Fruit fly (Drosophila melanogaster): Measurements from ENCODE around the gene Ubqn.

Gene Ubqn

DNA sequence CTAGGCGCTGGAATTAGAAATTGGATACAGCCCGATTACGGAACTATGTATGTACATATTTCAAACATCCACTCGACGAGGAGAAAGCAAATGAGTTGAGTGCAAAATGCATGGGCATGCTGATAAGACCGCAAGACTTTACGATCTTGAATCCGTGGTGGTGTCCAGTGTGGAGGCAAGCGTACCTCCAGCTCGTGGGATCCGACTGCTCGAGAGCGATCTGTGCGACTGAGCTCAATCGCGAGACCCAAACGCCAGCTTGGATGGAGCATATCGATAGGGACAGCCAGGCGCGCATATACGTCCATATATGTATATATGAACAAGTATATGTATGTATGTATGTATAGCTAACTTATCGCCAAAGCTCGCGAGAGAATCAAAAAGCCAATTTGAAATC lies 7.9 kb upstream of the Ubqn start, which contains the start of gene et:
et (minus strand) TSS at position 230 of the 400 bp plus-strand sequence.
- TF ChIP-seq CG14655 (GFP tag; optimal IDR thresholded peaks at IDR 0.05) (no peak), CG4496 (GFP tag; IDR thresholded peaks at IDR 0.05) (no peak), Pif1A (GFP tag; optimal IDR thresholded peaks at IDR 0.05) (no peak), CG10348 (GFP tag; IDR thresholded peaks at IDR 0.05) (no peak), EcR (GFP tag; optimal IDR thresholded peaks at IDR 0.05) (no peak), CG8159 (tag; optimal IDR thresholded peaks at IDR 0.05) (no peak), CG13204 (GFP tag; optimal IDR thresholded peaks at IDR 0.05) (no peak), fd96Ca (GFP tag; IDR thresholded peaks at IDR 0.05) (no peak), CG32121 (GFP tag; IDR thresholded peaks at IDR 0.05) (no peak), CG9948 (tag; optimal IDR thresholded peaks at IDR 0.05) (no peak), Ets98B (GFP tag; IDR thresholded peaks at IDR 0.05) (no peak), CG34367 (tag; optimal IDR thresholded peaks at IDR 0.05) (no peak), Pif1B (GFP tag; optimal IDR thresholded peaks at IDR 0.05) (no peak), Snoo (tag; optimal IDR thresholded peaks at IDR 0.05) (no peak), D1 (tag; optimal IDR thresholded peaks at IDR 0.05) (no peak)

DNA sequence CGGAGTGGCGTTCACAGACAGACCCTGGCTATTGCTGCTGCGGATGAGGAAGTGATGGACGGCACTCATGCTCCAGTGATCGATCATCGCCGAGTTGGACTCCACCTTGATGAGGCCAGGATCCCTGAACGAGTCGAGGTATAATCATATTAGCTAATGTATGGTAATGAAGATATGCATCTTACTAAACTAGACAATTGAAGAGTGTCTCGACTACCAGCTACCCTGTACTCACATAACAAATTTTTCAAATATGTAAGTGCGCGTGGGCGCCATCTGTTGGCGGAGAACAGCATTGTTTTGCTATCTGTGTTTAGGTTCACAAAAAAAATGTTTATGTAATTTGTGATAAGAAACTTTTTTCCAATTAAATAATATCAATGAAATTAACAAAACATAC lies 4.4 kb upstream of the Ubqn start:
- TF ChIP-seq CG10348 (GFP tag; IDR thresholded peaks at IDR 0.05) (no peak), Pif1A (GFP tag; optimal IDR thresholded peaks at IDR 0.05) (no peak), CG12605 (GFP tag; IDR thresholded peaks at IDR 0.05) (no peak)

dm6 chrX:19684048-19684447 lies 440 bp downstream of the Ubqn start:
- TF ChIP-seq CG32121 (GFP tag; IDR thresholded peaks at IDR 0.05) (peak; percentile 40; the same call in 1 of the 2 replicates), CG8159 (tag; optimal IDR thresholded peaks at IDR 0.05) (no peak), D1 (tag; optimal IDR thresholded peaks at IDR 0.05) (no peak), rn (GFP tag; IDR thresholded peaks at IDR 0.05) (no peak), CG10348 (GFP tag; IDR thresholded peaks at IDR 0.05) (0 out of 2 replicates have a peak, but pooled peaks have one; percentile 10), Ets98B (GFP tag; IDR thresholded peaks at IDR 0.05) (peak; percentile 14; the same call in 1 of the 2 replicates), CG17806 (tag; optimal IDR thresholded peaks at IDR 0.05) (no peak), gl (tag; optimal IDR thresholded peaks at IDR 0.05) (no peak), CG34367 (tag; optimal IDR thresholded peaks at IDR 0.05) (no peak)

DNA sequence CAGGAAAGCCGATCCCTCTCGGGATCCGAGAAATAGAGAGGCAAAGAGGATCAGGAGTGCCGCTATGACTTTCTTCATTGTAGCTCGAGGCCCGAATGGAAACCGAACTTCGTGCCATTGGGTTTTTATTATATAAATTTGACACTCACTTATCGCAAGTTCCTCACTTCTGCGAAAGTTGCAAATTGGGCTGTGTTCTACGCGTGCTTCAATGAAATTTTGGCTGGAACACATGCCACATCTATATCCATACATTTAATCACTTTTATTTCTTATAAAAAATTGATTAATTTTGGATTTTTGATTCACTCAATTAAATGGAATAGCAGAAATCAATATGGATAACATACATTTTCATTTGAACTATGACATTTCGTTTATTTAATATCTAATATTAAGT lies 5.2 kb downstream of the Ubqn start, which contains the start of gene CG14227:
CG14227 (minus strand) TSS at position 101 of the 400 bp plus-strand sequence.
- TF ChIP-seq CG10348 (GFP tag; IDR thresholded peaks at IDR 0.05) (no peak), CG8159 (tag; optimal IDR thresholded peaks at IDR 0.05) (no peak), CG12605 (GFP tag; IDR thresholded peaks at IDR 0.05) (no peak), CG14655 (GFP tag; optimal IDR thresholded peaks at IDR 0.05) (no peak), Snoo (tag; optimal IDR thresholded peaks at IDR 0.05) (no peak), CG32121 (GFP tag; IDR thresholded peaks at IDR 0.05) (no peak), EcR (GFP tag; optimal IDR thresholded peaks at IDR 0.05) (no peak)

DNA sequence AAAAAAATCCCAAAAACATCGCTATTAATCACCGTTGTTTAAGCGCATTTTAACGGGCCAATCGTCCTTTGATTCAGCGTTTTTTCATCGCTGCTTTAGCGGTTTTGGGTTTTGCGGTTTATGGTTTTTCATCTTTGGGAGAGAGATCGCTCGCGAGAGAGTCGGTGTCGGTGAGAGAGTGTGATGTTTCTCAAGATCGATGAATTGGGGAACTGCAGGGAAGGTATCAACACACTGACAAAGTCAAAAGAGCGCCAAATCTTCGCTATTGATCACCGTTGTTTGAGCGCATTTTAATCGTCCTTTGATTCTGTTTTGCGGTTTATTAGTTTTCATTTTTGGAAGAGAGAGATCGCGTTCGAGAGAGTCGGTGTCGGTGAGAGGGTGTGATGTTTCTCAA lies 6.4 kb downstream of the Ubqn start:
- TF ChIP-seq fd96Ca (GFP tag; IDR thresholded peaks at IDR 0.05) (no peak), CG12605 (GFP tag; IDR thresholded peaks at IDR 0.05) (no peak), Pif1A (GFP tag; optimal IDR thresholded peaks at IDR 0.05) (no peak)

DNA sequence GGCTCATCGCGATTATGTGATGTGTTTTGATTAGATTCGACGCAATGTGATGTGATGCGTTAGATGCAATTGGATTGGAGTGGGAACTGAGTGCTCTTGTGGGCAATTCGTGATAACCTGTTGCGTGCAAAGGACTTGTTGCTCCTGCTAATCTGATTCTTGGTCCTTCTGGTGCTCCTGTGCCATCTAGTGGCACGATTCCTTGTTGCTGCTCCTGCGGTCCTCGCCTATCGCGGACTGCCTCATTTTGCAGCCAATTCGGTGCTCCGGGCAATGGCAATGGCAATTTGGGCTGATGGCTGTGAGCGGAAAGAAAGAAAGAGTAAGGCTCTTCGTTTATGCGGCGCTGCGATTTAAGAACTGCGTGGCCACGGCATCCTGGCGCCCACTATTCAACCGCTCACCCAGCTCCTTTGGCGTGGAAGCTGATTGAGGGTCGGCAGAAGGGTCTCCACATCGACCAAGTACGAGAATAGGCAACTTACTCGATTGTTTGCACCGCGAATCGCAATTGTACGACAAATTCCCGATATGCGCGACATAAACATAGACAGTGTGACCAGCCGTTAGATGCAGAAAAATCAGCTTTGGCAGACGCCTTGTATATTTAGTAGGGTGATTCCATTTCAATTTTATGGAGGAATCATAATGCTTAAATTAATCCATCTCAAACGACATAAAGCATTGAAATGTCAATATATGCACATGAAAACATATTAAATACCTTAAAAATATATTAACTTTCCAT lies 9.5 kb downstream of the Ubqn start, which contains the start of gene Mer:
Mer (minus strand) TSS at position 550 of the 748 bp plus-strand sequence.
- TF ChIP-seq CG14655 (GFP tag; optimal IDR thresholded peaks at IDR 0.05) (no peak), CG15710 (tag; optimal IDR thresholded peaks at IDR 0.05) (peak; percentile 82), CG13204 (GFP tag; optimal IDR thresholded peaks at IDR 0.05) (no peak), CG8159 (tag; optimal IDR thresholded peaks at IDR 0.05) (peak; percentile 82), Pif1B (GFP tag; optimal IDR thresholded peaks at IDR 0.05) (no peak), Ets98B (GFP tag; IDR thresholded peaks at IDR 0.05) (peak; percentile 88), CG32121 (GFP tag; IDR thresholded peaks at IDR 0.05) (peak; percentile 87), CG4496 (GFP tag; IDR thresholded peaks at IDR 0.05) (peak; percentile 93), CG9948 (tag; optimal IDR thresholded peaks at IDR 0.05) (peak; percentile 76), Pif1A (GFP tag; optimal IDR thresholded peaks at IDR 0.05) (no peak), rn (GFP tag; IDR thresholded peaks at IDR 0.05) (peak; percentile 66; the same call in 1 of the 2 replicates), fd96Ca (GFP tag; IDR thresholded peaks at IDR 0.05) (peak; percentile 95), CG12605 (GFP tag; IDR thresholded peaks at IDR 0.05) (peak; percentile 73; the same call in 1 of the 2 replicates), CG8301 (tag; optimal IDR thresholded peaks at IDR 0.05) (peak; percentile 87), CG34367 (tag; optimal IDR thresholded peaks at IDR 0.05) (peak; percentile 76), gl (tag; optimal IDR thresholded peaks at IDR 0.05) (peak; percentile 79), CG17806 (tag; optimal IDR thresholded peaks at IDR 0.05) (peak; percentile 77), Snoo (tag; optimal IDR thresholded peaks at IDR 0.05) (peak; percentile 88)
